Worm (Caenorhabditis elegans) whole organism, young adult: Measurements from ENCODE around the gene ufc-1.

Source experiments
- B0019.2 ChIP-seq: fragments of 200-800 bp; sonication (Bioruptor generic); conservative IDR thresholded peaks from 2 replicates; pipeline ENCODE4 v1.3.6; 2022; ENCODE audit warnings: missing genetic modification reagents, missing genetic modification characterization, missing compliant biosample characterization
- C06A6.2 ChIP-seq: fragments of 200-800 bp; sonication (Bioruptor generic); conservative IDR thresholded peaks from 2 replicates; pipeline ENCODE4 v1.3.6; 2022; ENCODE audit warnings: missing genetic modification characterization, missing compliant biosample characterization
- F33H1.4 ChIP-seq: fragments of 200-800 bp; sonication (Bioruptor generic); IDR thresholded peaks from 2 replicates; pipeline ENCODE4 v1.3.6; 2022; ENCODE audit warnings: missing genetic modification reagents, missing genetic modification characterization, missing compliant biosample characterization
- F39B2.1 ChIP-seq: fragments of 200-800 bp; sonication (Bioruptor generic); IDR thresholded peaks from 2 replicates; pipeline ENCODE4 v1.3.6; 2022; ENCODE audit warnings: missing genetic modification reagents, missing genetic modification characterization, missing compliant biosample characterization
- F55B11.4 ChIP-seq: sonication (generic microtip); optimal IDR thresholded peaks from 2 replicates; lab custom pipeline; 2016; ENCODE audit warnings: missing compliant biosample characterization, missing genetic modification characterization, borderline replicate concordance; ENCODE audit not compliant: insufficient read depth
- T26A5.8 ChIP-seq: sonication (generic microtip); optimal IDR thresholded peaks from 2 replicates; lab custom pipeline; 2016; ENCODE audit warnings: missing genetic modification characterization, missing compliant biosample characterization
- Y67H2A.10 ChIP-seq: fragments of 200-800 bp; sonication (Bioruptor generic); conservative IDR thresholded peaks from 2 replicates; pipeline ENCODE4 v1.3.6; 2022; ENCODE audit warnings: missing genetic modification reagents, missing genetic modification characterization, missing compliant biosample characterization
- Y79H2A.3 ChIP-seq: fragments of 200-800 bp; sonication (Bioruptor generic); conservative IDR thresholded peaks from 2 replicates; pipeline ENCODE4 v1.3.6; 2022; ENCODE audit warnings: missing genetic modification reagents, missing genetic modification characterization, missing compliant biosample characterization
- Y95B8A.8 ChIP-seq: fragments of 200-800 bp; sonication (Bioruptor generic); IDR thresholded peaks from 2 replicates; pipeline ENCODE4 v1.3.6; 2022; ENCODE audit warnings: missing genetic modification reagents, missing genetic modification characterization, missing compliant biosample characterization
- aptf-3 ChIP-seq: fragments of 200-800 bp; sonication (Bioruptor generic); IDR thresholded peaks from 2 replicates; pipeline ENCODE4 v1.3.6; 2022; ENCODE audit warnings: missing genetic modification characterization, missing compliant biosample characterization
- atf-7 ChIP-seq: sonication (generic microtip); optimal IDR thresholded peaks from 2 replicates; lab custom pipeline; 2017; ENCODE audit warnings: mild to moderate bottlenecking, missing genetic modification characterization, missing compliant biosample characterization
- cebp-1 ChIP-seq, 2 experiments: fragments of 200-800 bp in 1 of 2; sonication (Bioruptor generic) in 1 of 2; sonication (generic microtip) in 1 of 2; IDR thresholded peaks in 1 of 2; optimal IDR thresholded peaks in 1 of 2; 2 replicates each; pipeline versions ENCODE4 v1.3.6 to Lab custom; 2017 to 2022; ENCODE audit warnings: missing compliant biosample characterization in 2 of 2, missing genetic modification characterization in 2 of 2, mild to moderate bottlenecking in 1 of 2, missing genetic modification reagents in 1 of 2, moderate library complexity in 1 of 2
- ceh-40 ChIP-seq: fragments of 200-800 bp; sonication (Bioruptor generic); IDR thresholded peaks from 2 replicates; pipeline ENCODE4 v1.3.6; 2022; ENCODE audit warnings: missing genetic modification characterization, missing compliant biosample characterization
- ceh-91 ChIP-seq: fragments of 200-800 bp; sonication (Bioruptor generic); IDR thresholded peaks from 2 replicates; pipeline ENCODE4 v1.3.6; 2022; ENCODE audit warnings: missing genetic modification reagents, missing genetic modification characterization, missing compliant biosample characterization
- chd-7 ChIP-seq: sonication (generic microtip); optimal IDR thresholded peaks from 2 replicates; lab custom pipeline; 2016; ENCODE audit warnings: mild to moderate bottlenecking, missing genetic modification characterization, moderate library complexity, missing compliant biosample characterization
- egrh-3 ChIP-seq: fragments of 200-800 bp; sonication (Bioruptor generic); IDR thresholded peaks from 2 replicates; pipeline ENCODE4 v1.3.6; 2022; ENCODE audit warnings: missing genetic modification reagents, missing genetic modification characterization, missing compliant biosample characterization
- ets-4 ChIP-seq: fragments of 200-800 bp; sonication (Bioruptor generic); optimal IDR thresholded peaks from 2 replicates; lab custom pipeline; 2018; ENCODE audit warnings: mild to moderate bottlenecking, missing genetic modification characterization, missing compliant biosample characterization
- fkh-3 ChIP-seq: sonication (generic microtip); optimal IDR thresholded peaks from 2 replicates; lab custom pipeline; 2016; ENCODE audit warnings: mild to moderate bottlenecking, missing genetic modification characterization, missing compliant biosample characterization
- hmg-1.2 ChIP-seq: fragments of 200-800 bp; sonication (Bioruptor generic); IDR thresholded peaks from 2 replicates; pipeline ENCODE4 v1.3.6; 2022; ENCODE audit warnings: missing genetic modification reagents, missing genetic modification characterization, missing compliant biosample characterization
- hmg-20 ChIP-seq: fragments of 200-800 bp; sonication (Bioruptor generic); IDR thresholded peaks from 2 replicates; pipeline ENCODE4 v1.3.6; 2022; ENCODE audit warnings: missing genetic modification reagents, missing genetic modification characterization, missing compliant biosample characterization
- hsf-1 ChIP-seq: fragments of 200-800 bp; sonication (Bioruptor generic); IDR thresholded peaks from 2 replicates; pipeline ENCODE4 v1.3.6; 2022; ENCODE audit warnings: missing genetic modification reagents, missing genetic modification characterization, missing compliant biosample characterization
- let-526 ChIP-seq: fragments of 200-800 bp; sonication (Bioruptor generic); IDR thresholded peaks from 2 replicates; pipeline ENCODE4 v1.3.6; 2022; ENCODE audit warnings: missing genetic modification reagents, missing genetic modification characterization, missing compliant biosample characterization
- lin-26 ChIP-seq: fragments of 200-800 bp; sonication (Bioruptor generic); IDR thresholded peaks from 2 replicates; pipeline ENCODE4 v1.3.6; 2022; ENCODE audit warnings: missing genetic modification reagents, missing genetic modification characterization, missing compliant biosample characterization
- lsy-27 ChIP-seq: sonication (generic microtip); optimal IDR thresholded peaks from 2 replicates; lab custom pipeline; 2017; ENCODE audit warnings: missing genetic modification characterization, mild to moderate bottlenecking, missing compliant biosample characterization, antibody characterized with exemption, missing genotype, borderline replicate concordance; ENCODE audit not compliant: insufficient read depth
- madf-8 ChIP-seq: fragments of 200-800 bp; sonication (Bioruptor generic); conservative IDR thresholded peaks from 2 replicates; pipeline ENCODE4 v1.3.6; 2022; ENCODE audit warnings: missing genetic modification reagents, missing genetic modification characterization, missing compliant biosample characterization
- mel-28 ChIP-seq: sonication (generic microtip); optimal IDR thresholded peaks from 2 replicates; lab custom pipeline; 2016; ENCODE audit warnings: borderline replicate concordance, mild to moderate bottlenecking, missing genetic modification characterization, missing compliant biosample characterization
- nfyb-1 ChIP-seq: fragments of 200-800 bp; sonication (Bioruptor generic); IDR thresholded peaks from 2 replicates; pipeline ENCODE4 v1.3.6; 2022; ENCODE audit warnings: missing genetic modification reagents, missing genetic modification characterization, missing compliant biosample characterization
- nhr-120 ChIP-seq: fragments of 200-800 bp; sonication (Bioruptor generic); IDR thresholded peaks from 2 replicates; pipeline ENCODE4 v1.3.6; 2022; ENCODE audit warnings: missing genetic modification characterization, missing compliant biosample characterization
- nhr-80 ChIP-seq: sonication (generic microtip); optimal IDR thresholded peaks from 2 replicates; lab custom pipeline; 2016; ENCODE audit warnings: missing genetic modification characterization, missing compliant biosample characterization
- pbrm-1 ChIP-seq: fragments of 200-800 bp; sonication (Bioruptor generic); IDR thresholded peaks from 2 replicates; pipeline ENCODE4 v1.3.6; 2022; ENCODE audit warnings: missing genetic modification reagents, missing genetic modification characterization, missing compliant biosample characterization
- pha-4 ChIP-seq: fragments of 150-350 bp; sonication (generic microtip); optimal IDR thresholded peaks from 2 replicates; lab custom pipeline; 2014; ENCODE audit warnings: missing biosample characterization, missing genetic modification reagents, missing genetic modification characterization
- sea-2 ChIP-seq: fragments of 200-800 bp; sonication (Bioruptor generic); IDR thresholded peaks from 2 replicates; pipeline ENCODE4 v1.3.6; 2022; ENCODE audit warnings: missing genetic modification characterization, missing compliant biosample characterization
- snpc-4 ChIP-seq, 5 experiments: fragments of 150-350 bp in 1 of 5; sonication (generic microtip) in 4 of 5; optimal IDR thresholded peaks; 2 replicates each; lab custom pipeline; 2014 to 2018; ENCODE audit warnings: missing genetic modification characterization in 5 of 5, missing biosample characterization in 3 of 5, antibody characterized with exemption in 2 of 5, mild to moderate bottlenecking in 2 of 5, missing compliant biosample characterization in 2 of 5, missing genotype in 2 of 5, moderate library complexity in 2 of 5, missing genetic modification reagents in 1 of 5
- tbp1 ChIP-seq: fragments of 200-800 bp; sonication (Bioruptor generic); optimal IDR thresholded peaks from 2 replicates; lab custom pipeline; 2018; ENCODE audit warnings: mild to moderate bottlenecking, missing genetic modification characterization, missing compliant biosample characterization
- unc-62 ChIP-seq: fragments of 150-350 bp; optimal IDR thresholded peaks from 2 replicates; lab custom pipeline; 2014; ENCODE audit warnings: missing biosample characterization, missing genetic modification reagents, missing genetic modification characterization
- zim-3 ChIP-seq: sonication (generic microtip); optimal IDR thresholded peaks from 2 replicates; lab custom pipeline; 2017; ENCODE audit warnings: mild to moderate bottlenecking, missing genetic modification characterization, moderate library complexity, missing compliant biosample characterization
- ztf-22 ChIP-seq: fragments of 200-800 bp; sonication (Bioruptor generic); optimal IDR thresholded peaks from 2 replicates; lab custom pipeline; 2018; ENCODE audit warnings: mild to moderate bottlenecking, missing genetic modification characterization, moderate library complexity, missing compliant biosample characterization
- ztf-26 ChIP-seq: sonication (generic microtip); optimal IDR thresholded peaks from 2 replicates; lab custom pipeline; 2017; ENCODE audit warnings: missing genetic modification characterization, missing compliant biosample characterization
- ztf-3 ChIP-seq: fragments of 200-800 bp; sonication (Bioruptor generic); optimal IDR thresholded peaks from 2 replicates; lab custom pipeline; 2018; ENCODE audit warnings: mild to moderate bottlenecking, missing genetic modification characterization, missing compliant biosample characterization
- ztf-6 ChIP-seq: fragments of 200-800 bp; sonication (Bioruptor generic); IDR thresholded peaks from 2 replicates; pipeline ENCODE4 v1.3.6; 2022; ENCODE audit warnings: missing genetic modification reagents, missing genetic modification characterization, missing compliant biosample characterization

The ufc-1 gene

ce11 chrIII:9315180-9315579 is 16.1 kb upstream of the ufc-1 start:
- no peak for TF ChIP-seq F55B11.4
- peak; percentile 38 for TF ChIP-seq nhr-80
- TF ChIP-seq, all 124 proteins: peak for 1

ce11 chrIII:9317601-9318000 is 13.7 kb upstream of the ufc-1 start:
- no peak for TF ChIP-seq nhr-120 (GFP tag; lab: Robert Waterston, UW)
- TF ChIP-seq nhr-80, result peak; percentile 79
- no peak for TF ChIP-seq F33H1.4

- TF ChIP-seq B0019.2 (GFP tag; lab: Robert Waterston, UW), result no peak
- TF ChIP-seq, all 124 proteins: peak for 0
Measured at ce11 chrIII:9319641-9320040, 11.7 kb upstream of the ufc-1 start, which contains the start of gene C40H1.9. Gene C40H1.9 (plus strand): TSS chrIII:9319941.

- TF ChIP-seq sea-2 (GFP tag; lab: Robert Waterston, UW) (no peak), ceh-91 (no peak), nfyb-1 (GFP tag; lab: Robert Waterston, UW) (no peak), ztf-6 (no peak), Y79H2A.3 (GFP tag; lab: Robert Waterston, UW) (no peak), ztf-3 (no peak), Y67H2A.10 (no peak)
Measured at ce11 chrIII:9322010-9322409, 9.3 kb upstream of the ufc-1 start, which contains the start of gene cpb-1. Gene cpb-1 (plus strand): TSS chrIII:9322310.

ce11 chrIII:9324724-9325123 is 6.6 kb upstream of the ufc-1 start, which contains the start of gene C40H1.7:
Gene C40H1.7 (plus strand): TSS chrIII:9325024.
- no peak for TF ChIP-seq mel-28
- TF ChIP-seq ztf-26, result no peak
- peak; percentile 38 for TF ChIP-seq nhr-80
- TF ChIP-seq, all 124 proteins: peak for 1

- TF ChIP-seq ets-4 (GFP tag; lab: Kevin White, UChicago) (peak; percentile 76), C06A6.2 (GFP tag; lab: Robert Waterston, UW) (no peak), ztf-22 (peak; percentile 47), T26A5.8 (tag; lab: Kevin White, UChicago) (no peak), atf-7 (tag; lab: Kevin White, UChicago) (peak; percentile 61), madf-8 (no peak), hmg-20 (GFP tag; lab: Robert Waterston, UW) (no peak), zim-3 (tag; lab: Kevin White, UChicago) (no peak), tbp1 (GFP tag; lab: Kevin White, UChicago) (peak; percentile 22), snpc-4 (GFP tag; optimal IDR thresholded peaks at IDR 0.05; lab: Kevin White, UChicago) (no peak), snpc-4 (tag; optimal IDR thresholded peaks at IDR 0.05; lab: Kevin White, UChicago) (no peak), nfyb-1 (GFP tag; lab: Robert Waterston, UW) (0 out of 2 replicates have a peak, but pooled peaks have one; percentile 52), egrh-3 (GFP tag; lab: Robert Waterston, UW) (no peak), Y95B8A.8 (GFP tag; lab: Robert Waterston, UW) (no peak), cebp-1 (GFP tag; IDR thresholded peaks at IDR 0.05; lab: Robert Waterston, UW) (no peak; the same call in 1 of the 2 replicates), cebp-1 (tag; optimal IDR thresholded peaks at IDR 0.05; lab: Kevin White, UChicago) (no peak), pha-4 (tag; lab: Kevin White, UChicago) (peak; percentile 52), F39B2.1 (no peak), fkh-3 (tag; lab: Kevin White, UChicago) (no peak), hsf-1 (no peak), hmg-1.2 (GFP tag; lab: Robert Waterston, UW) (no peak), chd-7 (tag; lab: Kevin White, UChicago) (no peak), ceh-40 (GFP tag; lab: Robert Waterston, UW) (no peak), let-526 (GFP tag; lab: Robert Waterston, UW) (no peak), lin-26 (GFP tag; lab: Robert Waterston, UW) (no peak), aptf-3 (GFP tag; lab: Robert Waterston, UW) (no peak), unc-62 (GFP tag; lab: Kevin White, UChicago) (peak; percentile 12), lsy-27 (no peak), pbrm-1 (GFP tag; lab: Robert Waterston, UW) (no peak)
Measured at ce11 chrIII:9326528-9326927, 4.8 kb upstream of the ufc-1 start.
